Worm (Caenorhabditis elegans) whole organism, young adult: ENCODE data around the gene sec-15.
A peak's percentile ranks its signal among the peaks of the same experiment; 100 is the strongest.

ENCODE experiments used
- B0336.3 ChIP-seq: fragments of 200-800 bp; sonication (Bioruptor generic); IDR thresholded peaks from 2 replicates; pipeline ENCODE4 v1.3.6; 2022; ENCODE audit warnings: missing genetic modification characterization, missing compliant biosample characterization
- F10E7.11 ChIP-seq: sonication (generic microtip); optimal IDR thresholded peaks from 2 replicates; lab custom pipeline; 2017; ENCODE audit warnings: mild to moderate bottlenecking, missing genetic modification characterization, moderate library complexity, missing compliant biosample characterization
- F23B12.7 ChIP-seq: sonication (generic microtip); optimal IDR thresholded peaks from 2 replicates; lab custom pipeline; 2017; ENCODE audit warnings: missing genetic modification characterization, mild to moderate bottlenecking, missing compliant biosample characterization, antibody characterized with exemption, moderate library complexity; ENCODE audit not compliant: insufficient read depth
- F49E8.2 ChIP-seq: sonication (generic microtip); optimal IDR thresholded peaks from 3 replicates; lab custom pipeline; 2017; ENCODE audit warnings: missing genetic modification characterization, mild to moderate bottlenecking, missing compliant biosample characterization, antibody characterized with exemption, moderate library complexity; ENCODE audit not compliant: insufficient read depth
- F52B5.7 ChIP-seq: sonication (generic microtip); optimal IDR thresholded peaks from 2 replicates; lab custom pipeline; 2016; ENCODE audit warnings: mild to moderate bottlenecking, missing genetic modification characterization, missing compliant biosample characterization
- K11D2.4 ChIP-seq: fragments of 200-800 bp; sonication (Bioruptor generic); IDR thresholded peaks from 2 replicates; pipeline ENCODE4 v1.3.6; 2022; ENCODE audit warnings: missing genetic modification reagents, missing genetic modification characterization, missing compliant biosample characterization
- K12H6.12 ChIP-seq: fragments of 200-800 bp; sonication (Bioruptor generic); optimal IDR thresholded peaks from 2 replicates; lab custom pipeline; 2018; ENCODE audit warnings: mild to moderate bottlenecking, missing genetic modification characterization, missing compliant biosample characterization
- T26A5.8 ChIP-seq: sonication (generic microtip); optimal IDR thresholded peaks from 2 replicates; lab custom pipeline; 2016; ENCODE audit warnings: missing genetic modification characterization, missing compliant biosample characterization
- ZK185.1 ChIP-seq: sonication (generic microtip); optimal IDR thresholded peaks from 2 replicates; lab custom pipeline; 2016; ENCODE audit warnings: mild to moderate bottlenecking, missing genetic modification characterization, missing compliant biosample characterization; ENCODE audit not compliant: poor library complexity, severe bottlenecking
- akir-1 ChIP-seq: fragments of 200-800 bp; sonication (Bioruptor generic); optimal IDR thresholded peaks from 2 replicates; lab custom pipeline; 2018; ENCODE audit warnings: mild to moderate bottlenecking, missing genetic modification characterization, moderate library complexity, missing compliant biosample characterization
- ama-1 ChIP-seq, 3 experiments: fragments of 150-350 bp in 1 of 3; sonication (generic microtip) in 2 of 3; optimal IDR thresholded peaks; 2 replicates each; lab custom pipeline; 2014 to 2018; ENCODE audit warnings: missing biosample characterization in 2 of 3, missing genetic modification characterization in 2 of 3, missing genetic modification reagents in 2 of 3
- atf-7 ChIP-seq: sonication (generic microtip); optimal IDR thresholded peaks from 2 replicates; lab custom pipeline; 2017; ENCODE audit warnings: mild to moderate bottlenecking, missing genetic modification characterization, missing compliant biosample characterization
- athp-1 ChIP-seq: sonication (generic microtip); optimal IDR thresholded peaks from 2 replicates; lab custom pipeline; 2017; ENCODE audit warnings: mild to moderate bottlenecking, missing genetic modification characterization, missing compliant biosample characterization
- ceh-27 ChIP-seq: fragments of 200-800 bp; sonication (Bioruptor generic); optimal IDR thresholded peaks from 2 replicates; lab custom pipeline; 2018; ENCODE audit warnings: mild to moderate bottlenecking, missing genetic modification characterization, moderate library complexity, missing compliant biosample characterization
- ceh-40 ChIP-seq: fragments of 200-800 bp; sonication (Bioruptor generic); IDR thresholded peaks from 2 replicates; pipeline ENCODE4 v1.3.6; 2022; ENCODE audit warnings: missing genetic modification characterization, missing compliant biosample characterization
- ceh-58 ChIP-seq: fragments of 200-800 bp; sonication (Bioruptor generic); IDR thresholded peaks from 2 replicates; pipeline ENCODE4 v1.3.6; 2022; ENCODE audit warnings: missing genetic modification characterization, missing compliant biosample characterization
- chd-7 ChIP-seq: sonication (generic microtip); optimal IDR thresholded peaks from 2 replicates; lab custom pipeline; 2016; ENCODE audit warnings: mild to moderate bottlenecking, missing genetic modification characterization, moderate library complexity, missing compliant biosample characterization
- die-1 ChIP-seq: sonication (generic microtip); optimal IDR thresholded peaks from 2 replicates; lab custom pipeline; 2016; ENCODE audit warnings: missing genotype, mild to moderate bottlenecking, missing genetic modification characterization, missing compliant biosample characterization
- dox-1 ChIP-seq: fragments of 200-800 bp; sonication (Bioruptor generic); IDR thresholded peaks from 2 replicates; pipeline ENCODE4 v1.3.6; 2022; ENCODE audit warnings: missing genetic modification reagents, missing genetic modification characterization, missing compliant biosample characterization
- egl-18 ChIP-seq: fragments of 200-800 bp; sonication (Bioruptor generic); IDR thresholded peaks from 2 replicates; pipeline ENCODE4 v1.3.6; 2022; ENCODE audit warnings: missing genetic modification reagents, missing genetic modification characterization, missing compliant biosample characterization
- egl-44 ChIP-seq: fragments of 200-800 bp; sonication (Bioruptor generic); IDR thresholded peaks from 2 replicates; pipeline ENCODE4 v1.3.6; 2022; ENCODE audit warnings: missing genetic modification reagents, missing genetic modification characterization, missing compliant biosample characterization
- egrh-3 ChIP-seq: fragments of 200-800 bp; sonication (Bioruptor generic); IDR thresholded peaks from 2 replicates; pipeline ENCODE4 v1.3.6; 2022; ENCODE audit warnings: missing genetic modification reagents, missing genetic modification characterization, missing compliant biosample characterization
- ekl-4 ChIP-seq: fragments of 200-800 bp; sonication (Bioruptor generic); IDR thresholded peaks from 2 replicates; pipeline ENCODE4 v1.3.6; 2022; ENCODE audit warnings: missing genetic modification reagents, missing genetic modification characterization, missing compliant biosample characterization
- hmg-1.2 ChIP-seq: fragments of 200-800 bp; sonication (Bioruptor generic); IDR thresholded peaks from 2 replicates; pipeline ENCODE4 v1.3.6; 2022; ENCODE audit warnings: missing genetic modification reagents, missing genetic modification characterization, missing compliant biosample characterization
- lag-1 ChIP-seq: fragments of 200-800 bp; sonication (Bioruptor generic); IDR thresholded peaks from 2 replicates; pipeline ENCODE4 v1.3.6; 2022; ENCODE audit warnings: missing genetic modification reagents, missing genetic modification characterization, missing compliant biosample characterization
- lin-35 ChIP-seq, 3 experiments: fragments of 150-350 bp in 2 of 3; sonication (generic microtip) in 1 of 3; optimal IDR thresholded peaks; 2 replicates each; lab custom pipeline; 2014 to 2018; ENCODE audit warnings: missing biosample characterization in 3 of 3, missing genetic modification characterization in 3 of 3, missing genetic modification reagents in 3 of 3
- lin-40 ChIP-seq: sonication (generic microtip); optimal IDR thresholded peaks from 2 replicates; lab custom pipeline; 2016; ENCODE audit warnings: missing genetic modification characterization, mild to moderate bottlenecking, missing compliant biosample characterization, missing genotype, missing genetic modification reagents
- lir-1 ChIP-seq: fragments of 200-800 bp; sonication (Bioruptor generic); conservative IDR thresholded peaks from 2 replicates; pipeline ENCODE4 v1.3.6; 2022; ENCODE audit warnings: missing genetic modification reagents, missing genetic modification characterization, missing compliant biosample characterization
- madf-10 ChIP-seq: sonication (generic microtip); optimal IDR thresholded peaks from 2 replicates; lab custom pipeline; 2016; ENCODE audit warnings: mild to moderate bottlenecking, missing genetic modification characterization, missing compliant biosample characterization
- madf-3 ChIP-seq: fragments of 200-800 bp; sonication (Bioruptor generic); IDR thresholded peaks from 2 replicates; pipeline ENCODE4 v1.3.6; 2022; ENCODE audit warnings: missing genetic modification reagents, missing genetic modification characterization, missing compliant biosample characterization
- mcd-1 ChIP-seq: fragments of 200-800 bp; sonication (Bioruptor generic); IDR thresholded peaks from 2 replicates; pipeline ENCODE4 v1.3.6; 2022; ENCODE audit warnings: missing genetic modification reagents, missing genetic modification characterization, missing compliant biosample characterization
- nfya-1 ChIP-seq: sonication (generic microtip); optimal IDR thresholded peaks from 2 replicates; lab custom pipeline; 2017; ENCODE audit warnings: antibody characterized with exemption, missing compliant biosample characterization, missing genetic modification characterization, borderline replicate concordance; ENCODE audit not compliant: insufficient read depth
- nfyb-1 ChIP-seq: fragments of 200-800 bp; sonication (Bioruptor generic); IDR thresholded peaks from 2 replicates; pipeline ENCODE4 v1.3.6; 2022; ENCODE audit warnings: missing genetic modification reagents, missing genetic modification characterization, missing compliant biosample characterization
- nhr-90 ChIP-seq: sonication (generic microtip); optimal IDR thresholded peaks from 2 replicates; lab custom pipeline; 2016; ENCODE audit warnings: missing genotype, mild to moderate bottlenecking, missing genetic modification characterization, missing compliant biosample characterization
- pbrm-1 ChIP-seq: fragments of 200-800 bp; sonication (Bioruptor generic); IDR thresholded peaks from 2 replicates; pipeline ENCODE4 v1.3.6; 2022; ENCODE audit warnings: missing genetic modification reagents, missing genetic modification characterization, missing compliant biosample characterization
- unc-62 ChIP-seq: fragments of 150-350 bp; optimal IDR thresholded peaks from 2 replicates; lab custom pipeline; 2014; ENCODE audit warnings: missing biosample characterization, missing genetic modification reagents, missing genetic modification characterization
- zfh-2 ChIP-seq: fragments of 200-800 bp; sonication (Bioruptor generic); conservative IDR thresholded peaks from 2 replicates; pipeline ENCODE4 v1.3.6; 2022; ENCODE audit warnings: missing genetic modification reagents, missing genetic modification characterization, missing compliant biosample characterization
- ztf-22 ChIP-seq: fragments of 200-800 bp; sonication (Bioruptor generic); optimal IDR thresholded peaks from 2 replicates; lab custom pipeline; 2018; ENCODE audit warnings: mild to moderate bottlenecking, missing genetic modification characterization, moderate library complexity, missing compliant biosample characterization
- ztf-25 ChIP-seq: fragments of 200-800 bp; sonication (Bioruptor generic); IDR thresholded peaks from 2 replicates; pipeline ENCODE4 v1.3.6; 2022; ENCODE audit warnings: missing genetic modification reagents, missing genetic modification characterization, missing compliant biosample characterization
- ztf-28 ChIP-seq: fragments of 200-800 bp; sonication (Bioruptor generic); IDR thresholded peaks from 2 replicates; pipeline ENCODE4 v1.3.6; 2022; ENCODE audit warnings: missing genetic modification reagents, missing genetic modification characterization, missing compliant biosample characterization

Gene sec-15

ce11 chrX:8806070-8806799, 29.3 kb downstream of the sec-15 start, which contains the start of gene R04E5.8 (continued):
- TF ChIP-seq athp-1 (tag; lab: Kevin White, UChicago) = peak; percentile 20
- TF ChIP-seq T26A5.8 (tag; lab: Kevin White, UChicago) = no peak
- TF ChIP-seq, all 124 proteins: peak for 18

ce11 chrX:8805475-8805874, 30.0 kb downstream of the sec-15 start:
- TF ChIP-seq nfyb-1 = no peak
- peak; percentile 95 for TF ChIP-seq egrh-3
- no peak for TF ChIP-seq lin-35 (GFP tag; optimal IDR thresholded peaks at IDR 0.05; lab: Kevin White, UChicago)
- TF ChIP-seq die-1 (tag; lab: Kevin White, UChicago) = no peak
- TF ChIP-seq F10E7.11 (tag; lab: Kevin White, UChicago) = no peak
- peak; percentile 95 for TF ChIP-seq zfh-2 (GFP tag; lab: Robert Waterston, UW)
- TF ChIP-seq hmg-1.2 = 0 out of 2 replicates have a peak, but pooled peaks have one; percentile 16
- no peak for TF ChIP-seq madf-10 (tag; lab: Kevin White, UChicago)
- TF ChIP-seq, all 124 proteins: peak for 3

- TF ChIP-seq chd-7 (peak; percentile 68), egl-18 (GFP tag; lab: Robert Waterston, UW) (no peak), mcd-1 (GFP tag; lab: Robert Waterston, UW) (0 out of 2 replicates have a peak, but pooled peaks have one; percentile 22), F52B5.7 (peak; percentile 24), atf-7 (tag; lab: Kevin White, UChicago) (no peak), pbrm-1 (GFP tag; lab: Robert Waterston, UW) (0 out of 2 replicates have a peak, but pooled peaks have one; percentile 7), dox-1 (GFP tag; lab: Robert Waterston, UW) (0 out of 2 replicates have a peak, but pooled peaks have one; percentile 9), ceh-27 (peak; percentile 18), nfya-1 (tag; lab: Kevin White, UChicago) (no peak), ekl-4 (GFP tag; lab: Robert Waterston, UW) (no peak), K11D2.4 (0 out of 2 replicates have a peak, but pooled peaks have one; percentile 17), lin-40 (tag; lab: Kevin White, UChicago) (peak; percentile 1), lir-1 (GFP tag; lab: Robert Waterston, UW) (no peak), madf-3 (GFP tag; lab: Robert Waterston, UW) (0 out of 2 replicates have a peak, but pooled peaks have one; percentile 66), nfyb-1 (0 out of 2 replicates have a peak, but pooled peaks have one; percentile 21), ztf-28 (no peak)
Observed at ce11 chrX:8800983-8801382, 34.5 kb downstream of the sec-15 start.

ce11 chrX:8800355-8800754, 35.2 kb downstream of the sec-15 start:
- no peak for TF ChIP-seq akir-1 (GFP tag; lab: Kevin White, UChicago)
- no peak for TF ChIP-seq nhr-90 (tag; lab: Kevin White, UChicago)
- TF ChIP-seq dox-1 (GFP tag; lab: Robert Waterston, UW) = no peak
- TF ChIP-seq lag-1 (GFP tag; lab: Robert Waterston, UW) = no peak

- no peak for TF ChIP-seq ztf-25
- no peak for TF ChIP-seq F49E8.2 (tag; lab: Kevin White, UChicago)
- TF ChIP-seq ceh-40 (GFP tag; lab: Robert Waterston, UW) = no peak
- no peak for TF ChIP-seq B0336.3 (GFP tag; lab: Robert Waterston, UW)
- TF ChIP-seq ekl-4 (GFP tag; lab: Robert Waterston, UW) = no peak
- no peak for TF ChIP-seq ama-1 (optimal IDR thresholded peaks at IDR 0.05; lab: Kevin White, UChicago)
- TF ChIP-seq ama-1 (GFP tag; optimal IDR thresholded peaks at IDR 0.05; lab: Kevin White, UChicago) = no peak
- TF ChIP-seq unc-62 (GFP tag; lab: Kevin White, UChicago) = no peak
- TF ChIP-seq ceh-58 (GFP tag; lab: Robert Waterston, UW) = no peak
- TF ChIP-seq F23B12.7 (tag; lab: Kevin White, UChicago) = no peak
- TF ChIP-seq ZK185.1 (tag; lab: Kevin White, UChicago) = no peak
- no peak for TF ChIP-seq K12H6.12 (tag; lab: Kevin White, UChicago)
- no peak for TF ChIP-seq egl-44 (GFP tag; lab: Robert Waterston, UW)
- no peak for TF ChIP-seq ztf-22
- no peak for TF ChIP-seq atf-7 (tag; lab: Kevin White, UChicago)
- TF ChIP-seq zfh-2 (GFP tag; lab: Robert Waterston, UW) = no peak
- TF ChIP-seq, all 124 proteins: peak for 0
Observed at ce11 chrX:8799925-8800324, 35.6 kb downstream of the sec-15 start.
